Fruit fly (Drosophila melanogaster) whole organism, embryonic: ENCODE data around the gene ck.

Experiments used
- Awh ChIP-seq: fragments of 200-800 bp; sonication (Bioruptor generic); IDR thresholded peaks from 2 replicates; pipeline ENCODE4, ENCODE4 v1.3.6; 2022; ENCODE audit warnings: missing biosample characterization, missing genetic modification characterization
- HLH4C ChIP-seq: fragments of 200-800 bp; sonication (Bioruptor generic); IDR thresholded peaks from 3 replicates; pipeline ENCODE4 v1.3.6; 2022; ENCODE audit warnings: missing biosample characterization, missing genetic modification characterization; ENCODE audit not compliant: partially characterized antibody
- corto ChIP-seq: fragments of 200-800 bp; sonication (Bioruptor generic); optimal IDR thresholded peaks from 2 replicates; lab custom pipeline; 2016; ENCODE audit warnings: missing biosample characterization, mild to moderate bottlenecking, missing genetic modification characterization, moderate library complexity
- disco-r ChIP-seq: fragments of 200-800 bp; sonication (Bioruptor generic); optimal IDR thresholded peaks from 2 replicates; lab custom pipeline; 2016; ENCODE audit warnings: missing biosample characterization, missing genetic modification characterization
- pan ChIP-seq, 4 experiments: fragments of >200 bp in 3 of 4; fragments of 200-800 bp in 1 of 4; sonication (Bioruptor generic) in 1 of 4; optimal IDR thresholded peaks in 3 of 4; IDR thresholded peaks in 1 of 4; 2 replicates each; pipeline versions ENCODE4 v1.3.6 to Lab custom; 2017 to 2022; ENCODE audit warnings: missing biosample characterization in 2 of 4, missing genetic modification characterization in 2 of 4, mixed read lengths in 1 of 4
- ro ChIP-seq: fragments of 200-800 bp; sonication (Bioruptor generic); IDR thresholded peaks from 2 replicates; pipeline ENCODE4 v1.3.6; 2022; ENCODE audit warnings: missing biosample characterization, missing genetic modification characterization

dm6 chr2L:15061368-15061767, 3.7 kb upstream of the ck start, which contains the start of the genes solo and vas:
- TF ChIP-seq disco-r (GFP tag; lab: Kevin White, UChicago) (no peak), corto (GFP tag; lab: Kevin White, UChicago) (no peak), Awh (GFP tag; lab: Robert Waterston, UW) (no peak), ro (GFP tag; lab: Robert Waterston, UW) (no peak), pan (optimal IDR thresholded peaks at IDR 0.05; lab: Kevin White, UChicago) (no peak), pan (GFP tag; optimal IDR thresholded peaks at IDR 0.05 in 1 of 2, IDR thresholded peaks at IDR 0.05 in 1 of 2) (peak in 1 of 2 experiments; percentile 51), HLH4C (GFP tag; lab: Robert Waterston, UW) (peak; percentile 46; the same call in 1 of the 3 replicates)
